Worm (Caenorhabditis elegans): Measurements from ENCODE around the gene arrd-22.

ce11 chrV:3455135-3455747 lies 44.9 kb downstream of the arrd-22 start:
- TF ChIP-seq ztf-22 (GFP tag; optimal IDR thresholded peaks at IDR 0.05) (no peak), sea-2 (GFP tag; IDR thresholded peaks at IDR 0.05) (no peak), die-1 (tag; optimal IDR thresholded peaks at IDR 0.05) (peak; percentile 43), ccch-3 (GFP tag; optimal IDR thresholded peaks at IDR 0.05) (no peak), pha-4 (tag; optimal IDR thresholded peaks at IDR 0.05) (no peak), snpc-4 (GFP tag; optimal IDR thresholded peaks at IDR 0.05) (no peak), snpc-4 (tag; optimal IDR thresholded peaks at IDR 0.05) (peak in 1 of 4 experiments; percentile 7), mel-28 (tag; optimal IDR thresholded peaks at IDR 0.05; ENCODE audit: borderline replicate concordance) (no peak), let-526 (GFP tag; IDR thresholded peaks at IDR 0.05) (no peak), zim-3 (tag; optimal IDR thresholded peaks at IDR 0.05) (no peak), ets-4 (GFP tag; optimal IDR thresholded peaks at IDR 0.05) (no peak), unc-62 (GFP tag; optimal IDR thresholded peaks at IDR 0.05) (no peak), madf-8 (GFP tag; conservative IDR thresholded peaks at IDR 0.05) (no peak)

Data from whole organism, young adult.